Fruit fly (Drosophila melanogaster) Kc167 (cell line): ENCODE data around the gene CG5402.

Experiments
- Myc ChIP-seq: fragments of >200 bp; optimal IDR thresholded peaks from 2 replicates; lab custom pipeline; 2017; ENCODE audit warnings: missing external identifiers
- Sin3A ChIP-seq: fragments of >200 bp; optimal IDR thresholded peaks from 2 replicates; lab custom pipeline; 2018; ENCODE audit warnings: missing external identifiers
- h ChIP-seq: fragments of >200 bp; optimal IDR thresholded peaks from 3 replicates; lab custom pipeline; 2018; ENCODE audit warnings: missing external identifiers
- insv ChIP-seq: fragments of >200 bp; optimal IDR thresholded peaks from 3 replicates; lab custom pipeline; 2018; ENCODE audit warnings: missing external identifiers
- psq ChIP-seq: fragments of >200 bp; optimal IDR thresholded peaks from 2 replicates; lab custom pipeline; 2017; ENCODE audit warnings: missing external identifiers
- ttk ChIP-seq: sonication (Bioruptor generic); optimal IDR thresholded peaks from 2 replicates; lab custom pipeline; 2017; ENCODE audit warnings: missing external identifiers

CG5402 gene

dm6 chr3R:27477507-27477906, 25.2 kb downstream of the CG5402 start:
- no peak for TF ChIP-seq h (lab: Kevin White, UChicago)
- TF ChIP-seq insv (lab: Kevin White, UChicago): no peak
- TF ChIP-seq Myc (lab: Kevin White, UChicago): no peak
- TF ChIP-seq ttk (lab: Kevin White, UChicago): no peak
- no peak for TF ChIP-seq psq (lab: Kevin White, UChicago)
- no peak for TF ChIP-seq Sin3A (lab: Kevin White, UChicago)

DNA sequence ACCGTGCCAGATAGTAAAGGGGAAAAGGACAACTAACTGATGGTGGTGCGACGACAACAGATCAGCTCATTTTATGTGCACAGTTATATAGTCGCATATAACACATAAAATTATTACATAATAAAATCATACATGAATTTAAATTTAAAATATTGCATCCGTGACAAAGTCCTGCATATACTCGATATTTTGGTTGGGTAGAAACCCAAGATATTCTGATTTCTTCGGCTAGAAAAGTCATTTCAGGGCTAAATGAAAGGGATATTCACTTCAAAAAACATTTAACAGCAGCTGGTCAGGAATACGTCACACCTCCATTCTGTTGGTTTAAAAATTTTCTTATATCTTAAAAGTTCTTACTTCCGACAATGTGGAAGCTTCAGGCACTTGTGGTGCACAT, 38.9 kb downstream of the CG5402 start, which contains the start of gene CG13978:
Gene CG13978, plus strand, starts transcription at position 301 of the 400 bp plus-strand sequence.
- no peak for TF ChIP-seq h (lab: Kevin White, UChicago)
- no peak for TF ChIP-seq psq (lab: Kevin White, UChicago)
- TF ChIP-seq insv (lab: Kevin White, UChicago): no peak
- TF ChIP-seq ttk (lab: Kevin White, UChicago): no peak
- TF ChIP-seq Myc (lab: Kevin White, UChicago): no peak

DNA sequence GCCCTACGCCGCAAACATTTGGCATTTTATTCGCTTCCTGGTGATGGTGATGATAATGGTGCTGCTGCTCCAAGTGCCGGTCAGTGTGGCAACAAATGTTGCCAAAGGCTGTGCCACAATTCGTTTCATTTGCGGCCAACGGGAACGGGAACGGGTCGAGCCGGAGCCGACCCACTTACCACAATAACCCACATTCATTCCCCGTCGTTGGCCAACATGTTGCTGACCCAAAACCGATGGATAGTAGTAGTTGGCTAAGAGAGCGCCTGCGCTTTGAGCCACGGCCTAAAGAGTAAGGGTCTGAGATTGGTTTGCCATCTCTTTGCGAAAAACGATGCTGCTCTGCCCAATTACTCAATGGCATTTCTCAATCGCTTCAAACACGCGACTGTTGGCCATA, 39.8 kb downstream of the CG5402 start:
- TF ChIP-seq Myc (lab: Kevin White, UChicago): no peak
- no peak for TF ChIP-seq Sin3A (lab: Kevin White, UChicago)
- no peak for TF ChIP-seq h (lab: Kevin White, UChicago)
- no peak for TF ChIP-seq psq (lab: Kevin White, UChicago)
- TF ChIP-seq insv (lab: Kevin White, UChicago): no peak
- TF ChIP-seq ttk (lab: Kevin White, UChicago): no peak
